Worm (Caenorhabditis elegans): ENCODE data around the gene F37A8.2.

F37A8.2 gene

ce11 chrIII:3959987-3960386 is 28.7 kb upstream of the F37A8.2 start, which contains the start of gene R10E9.3:
R10E9.3 (plus strand) TSS chrIII:3960221.
- no peak for TF ChIP-seq akir-1 (GFP tag; optimal IDR thresholded peaks at IDR 0.05)
- no peak for TF ChIP-seq madf-10 (tag; optimal IDR thresholded peaks at IDR 0.05)
- TF ChIP-seq K11D2.4 (GFP tag; IDR thresholded peaks at IDR 0.05) = no peak
- peak; percentile 58 for TF ChIP-seq nhr-80 (tag; optimal IDR thresholded peaks at IDR 0.05)
- TF ChIP-seq ceh-91 (GFP tag; IDR thresholded peaks at IDR 0.05) = no peak
- TF ChIP-seq lir-1 (GFP tag; conservative IDR thresholded peaks at IDR 0.05) = no peak
- TF ChIP-seq hmg-20 (GFP tag; IDR thresholded peaks at IDR 0.05) = no peak
- no peak for TF ChIP-seq hlh-12 (tag; optimal IDR thresholded peaks at IDR 0.05)
- peak; percentile 33; the same call in 1 of the 2 replicates for TF ChIP-seq hmg-1.2 (GFP tag; IDR thresholded peaks at IDR 0.05)
- no peak for TF ChIP-seq ztf-18 (tag; optimal IDR thresholded peaks at IDR 0.05)
- no peak for TF ChIP-seq ceh-100 (GFP tag; IDR thresholded peaks at IDR 0.05)
- no peak for TF ChIP-seq fkh-3 (tag; optimal IDR thresholded peaks at IDR 0.05)
- no peak for TF ChIP-seq ztf-25 (GFP tag; IDR thresholded peaks at IDR 0.05)
- TF ChIP-seq ztf-6 (GFP tag; IDR thresholded peaks at IDR 0.05) = no peak
- no peak for TF ChIP-seq ceh-27 (GFP tag; optimal IDR thresholded peaks at IDR 0.05)
- TF ChIP-seq lin-35 (GFP tag; optimal IDR thresholded peaks at IDR 0.05) = no peak
- TF ChIP-seq die-1 (tag; optimal IDR thresholded peaks at IDR 0.05) = no peak

ce11 chrIII:3959206-3959605 is 27.9 kb upstream of the F37A8.2 start:
- TF ChIP-seq akir-1 (GFP tag; optimal IDR thresholded peaks at IDR 0.05) (no peak), F23B12.7 (tag; optimal IDR thresholded peaks at IDR 0.05; ENCODE audit: insufficient read depth) (no peak), egl-44 (GFP tag; IDR thresholded peaks at IDR 0.05) (no peak), snpc-3.4 (tag; optimal IDR thresholded peaks at IDR 0.05) (no peak), madf-3 (GFP tag; IDR thresholded peaks at IDR 0.05) (no peak), Y56A3A.18 (GFP tag; IDR thresholded peaks at IDR 0.05) (no peak), hmg-1.2 (GFP tag; IDR thresholded peaks at IDR 0.05) (no peak), ekl-4 (GFP tag; IDR thresholded peaks at IDR 0.05) (no peak), unc-62 (GFP tag; optimal IDR thresholded peaks at IDR 0.05) (no peak), atf-7 (tag; optimal IDR thresholded peaks at IDR 0.05) (no peak), lir-1 (GFP tag; conservative IDR thresholded peaks at IDR 0.05) (no peak), ceh-79 (tag; optimal IDR thresholded peaks at IDR 0.05) (no peak), F22D6.2 (tag; optimal IDR thresholded peaks at IDR 0.05) (no peak), dpff-1 (tag; optimal IDR thresholded peaks at IDR 0.05) (no peak), let-526 (GFP tag; IDR thresholded peaks at IDR 0.05) (no peak), ztf-6 (GFP tag; IDR thresholded peaks at IDR 0.05) (no peak), somi-1 (GFP tag; optimal IDR thresholded peaks at IDR 0.05) (no peak), ztf-25 (GFP tag; IDR thresholded peaks at IDR 0.05) (no peak)

- TF ChIP-seq attf-6 (GFP tag; IDR thresholded peaks at IDR 0.05) = no peak
- TF ChIP-seq cebp-1 (GFP tag; IDR thresholded peaks at IDR 0.05) = no peak
- no peak for TF ChIP-seq cebp-1 (tag; optimal IDR thresholded peaks at IDR 0.05)
- TF ChIP-seq dox-1 (GFP tag; IDR thresholded peaks at IDR 0.05) = no peak
- TF ChIP-seq F37B4.10 (GFP tag; IDR thresholded peaks at IDR 0.05) = no peak
- TF ChIP-seq ama-1 (optimal IDR thresholded peaks at IDR 0.05) = no peak
- no peak for TF ChIP-seq ama-1 (GFP tag; optimal IDR thresholded peaks at IDR 0.05)
- no peak for TF ChIP-seq ccch-3 (GFP tag; optimal IDR thresholded peaks at IDR 0.05)
- no peak for TF ChIP-seq ztf-3 (GFP tag; optimal IDR thresholded peaks at IDR 0.05)
- TF ChIP-seq rcor-1 (GFP tag; IDR thresholded peaks at IDR 0.05) = no peak
- no peak for TF ChIP-seq ZK185.1 (tag; optimal IDR thresholded peaks at IDR 0.05; ENCODE audit: poor library complexity, severe bottlenecking)
- no peak for TF ChIP-seq tbp1 (GFP tag; optimal IDR thresholded peaks at IDR 0.05)
- no peak for TF ChIP-seq mel-28 (tag; optimal IDR thresholded peaks at IDR 0.05; ENCODE audit: borderline replicate concordance)
- TF ChIP-seq F57C9.4 (tag; optimal IDR thresholded peaks at IDR 0.05) = no peak
- no peak for TF ChIP-seq aptf-3 (GFP tag; IDR thresholded peaks at IDR 0.05)
- TF ChIP-seq F39B2.1 (GFP tag; IDR thresholded peaks at IDR 0.05) = no peak
Observed at ce11 chrIII:3957850-3958249, 26.5 kb upstream of the F37A8.2 start.

Measured in whole organism, young adult.